ENCODE assay signal across 1 fruit fly cellular context in the genomic region with DNA sequence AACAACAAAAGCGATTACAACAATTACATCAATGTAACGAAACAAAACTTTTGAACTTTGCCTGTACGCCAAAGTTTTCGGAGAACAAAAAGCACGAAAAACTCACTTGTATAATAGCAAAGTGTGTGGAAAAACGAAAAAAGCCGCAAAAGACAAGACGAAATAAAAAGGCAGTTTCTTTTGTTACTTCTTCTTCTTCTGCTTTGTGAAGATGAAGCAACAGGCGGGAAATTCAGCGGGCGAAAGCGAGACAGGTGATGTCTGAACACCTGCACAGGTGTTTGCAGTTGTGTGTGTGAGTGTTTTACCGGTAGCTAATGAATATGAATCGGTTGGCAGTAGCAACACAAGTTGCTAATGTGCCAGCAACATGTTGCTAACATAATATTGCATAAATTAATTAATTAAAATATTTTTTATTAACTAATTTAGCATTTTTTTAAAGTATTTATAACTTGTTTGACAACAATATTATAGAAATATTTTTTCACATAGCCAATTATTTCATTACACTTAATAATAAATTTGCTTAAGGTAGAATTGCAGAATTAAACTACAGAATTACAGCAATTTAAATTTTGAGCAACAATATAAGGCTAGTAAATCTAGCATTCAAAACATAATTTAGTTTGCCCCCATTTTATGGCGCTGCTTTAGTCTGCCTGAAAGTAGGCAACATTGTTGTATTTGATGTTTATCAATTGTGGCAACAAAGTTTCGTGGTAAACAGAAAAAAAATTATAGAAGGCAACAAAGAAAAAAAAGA.
TF ChIP-seq lines count a peak whose summit lies in the region.

No protein-coding gene starts in this region.

TF ChIP-seq in whole organism, embryonic, 481 proteins besides CTCF, POLR2A, EP300 and RAD21 (continued from another document):
- TF ChIP-seq esg (GFP tag; conservative IDR thresholded peaks at IDR 0.05; lab: Robert Waterston, UW), result peak; percentile 29; the same call in 1 of the 2 replicates
- no peak for TF ChIP-seq ERR (GFP tag; optimal IDR thresholded peaks at IDR 0.05; lab: Kevin White, UChicago)
- peak; percentile 93 for TF ChIP-seq CG17385 (GFP tag; optimal IDR thresholded peaks at IDR 0.05; lab: Kevin White, UChicago)
- TF ChIP-seq CG10321 (GFP tag; IDR thresholded peaks at IDR 0.05; lab: Robert Waterston, UW), result peak; percentile 63
- TF ChIP-seq cg (GFP tag; optimal IDR thresholded peaks at IDR 0.05; lab: Kevin White, UChicago), result peak; percentile 84
- peak; percentile 6 for TF ChIP-seq D19A (tag; optimal IDR thresholded peaks at IDR 0.05; lab: Kevin White, UChicago)
- TF ChIP-seq E2f1 (GFP tag; IDR thresholded peaks at IDR 0.05; lab: Robert Waterston, UW), result no peak
TF ChIP-seq in whole organism, embryonic: peak in this region for 23.
